Fruit fly (Drosophila melanogaster) whole organism, adult: Measurements from ENCODE around the gene Ku80.

Experiments
- CG11617 ChIP-seq: fragments of 200-800 bp; sonication (Bioruptor generic); optimal IDR thresholded peaks from 2 replicates; lab custom pipeline; 2017; ENCODE audit warnings: mild to moderate bottlenecking, missing biosample characterization, missing genetic modification reagents, missing genetic modification characterization
- CG12768 ChIP-seq: fragments of 200-800 bp; sonication (Bioruptor generic); optimal IDR thresholded peaks from 2 replicates; lab custom pipeline; 2017; ENCODE audit warnings: missing biosample characterization, missing genetic modification characterization, mild to moderate bottlenecking, moderate library complexity, missing genetic modification reagents
- CG14711 ChIP-seq: fragments of 200-800 bp; sonication (Bioruptor generic); optimal IDR thresholded peaks from 2 replicates; lab custom pipeline; 2018; ENCODE audit warnings: missing biosample characterization, mild to moderate bottlenecking, missing genetic modification characterization, moderate library complexity
- CG1620 ChIP-seq: fragments of 200-800 bp; sonication (Bioruptor generic); optimal IDR thresholded peaks from 2 replicates; lab custom pipeline; 2016; ENCODE audit warnings: missing biosample characterization, missing genetic modification characterization
- CG33017 ChIP-seq: fragments of 200-800 bp; sonication (Bioruptor generic); optimal IDR thresholded peaks from 2 replicates; lab custom pipeline; 2018; ENCODE audit warnings: missing biosample characterization, mild to moderate bottlenecking, missing genetic modification characterization, moderate library complexity
- CG5204 ChIP-seq: fragments of 200-800 bp; sonication (Bioruptor generic); optimal IDR thresholded peaks from 2 replicates; lab custom pipeline; 2016; ENCODE audit warnings: missing biosample characterization, missing genetic modification characterization
- CG7045 ChIP-seq: fragments of 200-800 bp; sonication (Bioruptor generic); optimal IDR thresholded peaks from 2 replicates; lab custom pipeline; 2017; ENCODE audit warnings: missing biosample characterization, mild to moderate bottlenecking, missing genetic modification characterization
- CG7101 ChIP-seq: fragments of 200-800 bp; sonication (Bioruptor generic); optimal IDR thresholded peaks from 2 replicates; lab custom pipeline; 2018; ENCODE audit warnings: missing biosample characterization, mild to moderate bottlenecking, missing genetic modification characterization, moderate library complexity
- Clk ChIP-seq: fragments of 200-800 bp; sonication (Bioruptor generic); optimal IDR thresholded peaks from 2 replicates; lab custom pipeline; 2017; ENCODE audit warnings: missing biosample characterization, missing genetic modification characterization
- Crg-1 ChIP-seq: fragments of 200-800 bp; sonication (Bioruptor generic); optimal IDR thresholded peaks from 2 replicates; lab custom pipeline; 2016; ENCODE audit warnings: missing biosample characterization, missing genetic modification characterization
- Hr96 ChIP-seq: fragments of 200-800 bp; sonication (Bioruptor generic); optimal IDR thresholded peaks from 2 replicates; lab custom pipeline; 2016; ENCODE audit warnings: missing biosample characterization, missing genetic modification characterization
- Mnt ChIP-seq: fragments of 200-800 bp; sonication (Bioruptor generic); optimal IDR thresholded peaks from 2 replicates; lab custom pipeline; 2016; ENCODE audit warnings: missing biosample characterization, mild to moderate bottlenecking, missing genetic modification characterization
- bab1 ChIP-seq: fragments of 200-800 bp; sonication (Bioruptor generic); optimal IDR thresholded peaks from 3 replicates; lab custom pipeline; 2019; ENCODE audit warnings: missing biosample characterization, mild to moderate bottlenecking, missing genetic modification characterization, moderate library complexity
- cic ChIP-seq: fragments of 200-800 bp; sonication (Bioruptor generic); optimal IDR thresholded peaks from 2 replicates; lab custom pipeline; 2017; ENCODE audit warnings: missing biosample characterization, mild to moderate bottlenecking, missing genetic modification characterization, moderate library complexity
- cnc ChIP-seq, 2 experiments: fragments of >200 bp; optimal IDR thresholded peaks; 2 replicates each; lab custom pipeline; 2017
- kay ChIP-seq: fragments of 200-800 bp; sonication (Bioruptor generic); peaks from one replicate; lab custom pipeline; 2016; ENCODE audit warnings: missing biosample characterization, missing genetic modification characterization, borderline replicate concordance
- ovo ChIP-seq: fragments of 200-800 bp; sonication (Bioruptor generic); optimal IDR thresholded peaks from 2 replicates; lab custom pipeline; 2016; ENCODE audit warnings: missing biosample characterization, missing genetic modification characterization
- pad ChIP-seq: fragments of 200-800 bp; sonication (Bioruptor generic); optimal IDR thresholded peaks from 3 replicates; lab custom pipeline; 2017; ENCODE audit warnings: missing biosample characterization, missing genetic modification characterization, mild to moderate bottlenecking, moderate library complexity, missing genetic modification reagents
- tj ChIP-seq: fragments of 200-800 bp; sonication (Bioruptor generic); optimal IDR thresholded peaks from 3 replicates; lab custom pipeline; 2017; ENCODE audit warnings: missing biosample characterization, mild to moderate bottlenecking, missing genetic modification characterization, moderate library complexity
- toe ChIP-seq: fragments of 200-800 bp; sonication (Bioruptor generic); optimal IDR thresholded peaks from 2 replicates; lab custom pipeline; 2016; ENCODE audit warnings: missing biosample characterization, missing genetic modification characterization

Ku80 gene

DNA sequence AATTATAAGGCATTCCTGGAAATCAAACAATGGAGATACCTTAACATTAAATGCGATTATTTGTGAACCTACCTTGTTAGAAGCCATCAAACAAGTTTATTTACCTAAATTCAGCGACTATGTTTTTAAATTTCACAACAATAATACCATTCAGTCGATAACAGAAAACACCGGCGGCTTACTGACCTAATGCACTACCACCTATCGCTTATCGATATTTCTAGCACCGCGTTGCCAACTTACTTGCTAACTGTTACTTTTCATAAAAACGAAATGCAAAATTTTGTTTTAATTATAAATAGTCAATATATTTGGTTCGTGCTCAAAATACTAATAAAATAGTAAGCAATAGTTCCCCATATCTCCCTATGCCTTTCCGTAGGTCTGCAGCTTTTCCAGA is at the start of gene Ku80:
Gene Ku80 (minus strand): TSS at position 182 of the 400 bp plus-strand sequence.
- TF ChIP-seq kay (GFP tag; lab: Kevin White, UChicago) (peak; percentile 22), CG14711 (tag; lab: Kevin White, UChicago) (no peak), cnc (optimal IDR thresholded peaks at IDR 0.05; lab: Kevin White, UChicago) (no peak), pad (GFP tag; lab: Kevin White, UChicago) (no peak)

- no peak for TF ChIP-seq cnc (optimal IDR thresholded peaks at IDR 0.05; lab: Kevin White, UChicago)
- TF ChIP-seq CG5204, result no peak
- no peak for TF ChIP-seq kay (GFP tag; lab: Kevin White, UChicago)
- TF ChIP-seq CG11617 (GFP tag; lab: Kevin White, UChicago), result no peak
- no peak for TF ChIP-seq pad (GFP tag; lab: Kevin White, UChicago)
- no peak for TF ChIP-seq CG7045 (GFP tag; lab: Kevin White, UChicago)
- TF ChIP-seq CG14711 (tag; lab: Kevin White, UChicago), result no peak
Measured at dm6 chr2L:15812041-15812440, 41.1 kb upstream of the Ku80 start, which contains the start of gene CG42876. Gene CG42876 (minus strand): TSS chr2L:15812141.

DNA sequence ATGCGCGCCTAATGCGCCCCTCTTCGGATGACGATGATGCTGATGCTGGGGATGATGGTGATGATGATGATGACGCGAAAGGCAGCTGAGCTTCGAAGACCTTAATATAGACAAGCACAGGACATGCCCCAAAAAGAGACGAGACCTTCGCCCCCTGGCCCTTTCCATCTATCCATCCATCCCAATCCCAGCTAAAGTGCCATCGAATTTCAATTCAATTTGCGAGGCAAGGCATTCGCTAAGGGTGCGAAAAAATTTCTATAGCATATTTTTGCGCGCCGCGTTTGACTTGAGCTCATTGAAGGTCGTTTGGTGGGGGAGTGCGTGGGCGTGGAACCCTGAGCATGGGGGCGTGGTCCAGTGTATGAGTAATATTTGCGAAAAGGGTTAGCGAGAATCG is 25.3 kb upstream of the Ku80 start:
- TF ChIP-seq Clk (GFP tag; lab: Kevin White, UChicago) (no peak), CG5204 (no peak), CG12768 (GFP tag; lab: Kevin White, UChicago) (no peak), CG7045 (GFP tag; lab: Kevin White, UChicago) (no peak), cnc (optimal IDR thresholded peaks at IDR 0.05; lab: Kevin White, UChicago) (no peak), kay (GFP tag; lab: Kevin White, UChicago) (no peak), toe (no peak), CG14711 (tag; lab: Kevin White, UChicago) (no peak), Hr96 (no peak), CG11617 (GFP tag; lab: Kevin White, UChicago) (no peak), cic (GFP tag; lab: Kevin White, UChicago) (no peak), pad (GFP tag; lab: Kevin White, UChicago) (no peak), CG1620 (GFP tag; lab: Kevin White, UChicago) (no peak), tj (no peak)

DNA sequence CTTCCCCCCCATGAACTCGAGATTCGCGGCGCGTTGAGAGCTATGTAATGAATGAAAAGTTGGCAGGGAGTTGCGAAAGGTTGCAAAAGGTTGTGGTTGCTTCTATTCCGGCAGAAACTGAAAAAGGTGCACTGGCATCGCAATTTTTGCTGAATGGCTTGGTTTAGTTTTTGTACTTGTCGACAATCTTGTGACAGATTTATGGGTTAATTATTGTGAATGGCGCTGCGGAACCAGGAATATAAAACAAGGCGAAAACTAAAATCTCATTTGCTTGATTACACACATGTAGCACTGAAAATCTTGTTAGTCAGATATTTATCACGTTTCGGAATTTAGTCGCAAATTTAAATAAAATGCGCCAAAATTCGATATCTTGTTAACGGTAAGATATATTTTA is 12.8 kb upstream of the Ku80 start, which contains the start of gene t-Grip91:
Gene t-Grip91 (plus strand): TSS at position 301 of the 400 bp plus-strand sequence.
- TF ChIP-seq toe (no peak), kay (GFP tag; lab: Kevin White, UChicago) (no peak), CG1620 (GFP tag; lab: Kevin White, UChicago) (no peak), cic (GFP tag; lab: Kevin White, UChicago) (no peak), Hr96 (no peak), tj (no peak), Mnt (no peak), Crg-1 (no peak), bab1 (GFP tag; lab: Kevin White, UChicago) (no peak), CG7045 (GFP tag; lab: Kevin White, UChicago) (no peak), pad (GFP tag; lab: Kevin White, UChicago) (no peak), Clk (GFP tag; lab: Kevin White, UChicago) (no peak), ovo (GFP tag; lab: Kevin White, UChicago) (no peak), CG12768 (GFP tag; lab: Kevin White, UChicago) (no peak), CG7101 (tag; lab: Kevin White, UChicago) (no peak), cnc (optimal IDR thresholded peaks at IDR 0.05; lab: Kevin White, UChicago) (no peak), CG11617 (GFP tag; lab: Kevin White, UChicago) (no peak), CG5204 (no peak)

DNA sequence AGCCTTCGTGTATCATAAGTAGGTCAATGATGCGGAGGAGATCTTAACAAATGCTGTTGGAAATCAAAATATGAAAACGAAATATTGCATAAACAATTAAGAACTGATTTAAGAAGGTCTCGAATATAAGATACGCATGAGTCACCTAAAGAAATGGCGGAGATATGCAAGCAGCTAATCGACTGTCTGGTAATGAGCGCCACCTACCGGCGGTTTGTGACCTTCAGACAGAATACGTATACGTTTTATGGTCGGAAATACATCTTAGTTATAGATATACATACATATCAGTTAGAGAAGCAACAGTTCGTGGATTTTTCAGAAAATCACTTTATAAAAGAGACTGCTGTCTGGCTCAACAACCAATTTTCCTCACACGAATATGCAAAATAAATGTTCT is 12.0 kb upstream of the Ku80 start:
- TF ChIP-seq cic (GFP tag; lab: Kevin White, UChicago) (no peak), Crg-1 (no peak), CG1620 (GFP tag; lab: Kevin White, UChicago) (no peak), CG11617 (GFP tag; lab: Kevin White, UChicago) (no peak), CG12768 (GFP tag; lab: Kevin White, UChicago) (no peak), tj (no peak)

DNA sequence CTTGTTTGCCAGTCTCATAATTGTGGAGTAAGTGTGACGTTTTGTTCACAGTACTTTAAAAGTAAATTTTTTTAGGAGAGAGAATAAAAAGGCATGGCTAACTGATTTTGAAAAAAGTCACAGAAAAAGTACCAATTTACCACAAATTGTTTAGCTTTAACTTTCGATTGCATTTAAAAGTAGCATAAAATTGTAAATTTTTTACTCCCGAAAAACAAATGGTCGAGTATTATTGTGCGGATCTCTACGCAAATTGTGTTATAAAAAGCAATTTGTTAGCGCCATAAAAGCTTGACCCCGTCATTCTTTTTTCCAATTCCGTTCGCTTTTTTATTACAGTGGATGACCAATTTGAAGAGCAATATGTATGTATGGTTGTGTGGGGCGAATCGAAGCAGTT is 5.8 kb upstream of the Ku80 start, which contains the start of gene CG43760:
Gene CG43760 (minus strand): TSS at position 101 of the 400 bp plus-strand sequence.
- TF ChIP-seq Clk (GFP tag; lab: Kevin White, UChicago) (no peak), CG12768 (GFP tag; lab: Kevin White, UChicago) (no peak), CG7101 (tag; lab: Kevin White, UChicago) (no peak), CG33017 (no peak), cnc (optimal IDR thresholded peaks at IDR 0.05; lab: Kevin White, UChicago) (no peak), CG11617 (GFP tag; lab: Kevin White, UChicago) (no peak), CG14711 (tag; lab: Kevin White, UChicago) (no peak), ovo (GFP tag; lab: Kevin White, UChicago) (no peak), CG1620 (GFP tag; lab: Kevin White, UChicago) (no peak), Hr96 (no peak), CG7045 (GFP tag; lab: Kevin White, UChicago) (no peak), Mnt (no peak)

DNA sequence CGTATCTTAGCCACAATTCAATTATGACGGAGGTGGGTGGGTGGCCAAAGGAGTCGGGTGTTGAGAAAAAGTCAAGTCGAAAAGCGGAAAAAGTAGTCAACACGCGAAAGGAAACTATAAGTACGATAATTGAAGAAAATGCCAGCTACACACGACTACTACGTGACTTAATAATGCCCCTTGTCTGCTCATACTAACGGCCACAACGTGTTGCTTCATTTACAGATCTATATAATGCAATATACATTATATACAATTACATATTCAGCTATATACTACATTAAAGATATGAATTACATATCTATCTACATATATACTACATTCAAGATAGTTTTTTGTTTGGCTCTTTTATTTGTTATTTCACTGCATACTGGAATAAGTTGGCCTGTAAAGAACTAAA is 2.1 kb upstream of the Ku80 start, which contains the start of gene CG31826:
Gene CG31826 (minus strand): TSS at position 101 of the 400 bp plus-strand sequence.
- no peak for TF ChIP-seq Clk (GFP tag; lab: Kevin White, UChicago)
- no peak for TF ChIP-seq Hr96
- no peak for TF ChIP-seq bab1 (GFP tag; lab: Kevin White, UChicago)
- no peak for TF ChIP-seq Crg-1
- TF ChIP-seq Mnt, result no peak
- TF ChIP-seq ovo (GFP tag; lab: Kevin White, UChicago), result no peak
